Fruit fly (Drosophila melanogaster) whole organism, embryonic: ENCODE data around the gene Chd1.
A peak's percentile ranks its signal among the peaks of the same experiment; 100 is the strongest.

ENCODE experiments used
- B-H1 ChIP-seq: fragments of 200-800 bp; sonication (Bioruptor generic); IDR thresholded peaks from 3 replicates; pipeline ENCODE4 v1.3.6; 2022; ENCODE audit warnings: missing biosample characterization, missing genetic modification characterization
- Blimp-1 ChIP-seq: fragments of 200-800 bp; sonication (Bioruptor generic); optimal IDR thresholded peaks from 3 replicates; lab custom pipeline; 2018; ENCODE audit warnings: missing biosample characterization, missing genetic modification characterization, mild to moderate bottlenecking, moderate library complexity, missing genetic modification reagents
- CG10209 ChIP-seq: fragments of 200-800 bp; sonication (Bioruptor generic); optimal IDR thresholded peaks from 3 replicates; lab custom pipeline; 2017; ENCODE audit warnings: missing biosample characterization, mild to moderate bottlenecking, missing genetic modification characterization, missing genetic modification reagents
- CG10274 ChIP-seq: fragments of 200-800 bp; sonication (Bioruptor generic); optimal IDR thresholded peaks from 3 replicates; lab custom pipeline; 2017; ENCODE audit warnings: missing biosample characterization, mild to moderate bottlenecking, missing genetic modification characterization
- CG10366 ChIP-seq: fragments of 200-800 bp; sonication (Bioruptor generic); IDR thresholded peaks from 2 replicates; pipeline ENCODE4 v1.3.6; 2022; ENCODE audit warnings: missing biosample characterization, missing genetic modification characterization
- CG11695 ChIP-seq: fragments of 200-800 bp; sonication (Bioruptor generic); IDR thresholded peaks from 3 replicates; pipeline ENCODE4 v1.3.6; 2022; ENCODE audit warnings: missing biosample characterization, missing genetic modification characterization
- CG12659 ChIP-seq: fragments of 200-800 bp; sonication (Bioruptor generic); optimal IDR thresholded peaks from 3 replicates; lab custom pipeline; 2017; ENCODE audit warnings: mild to moderate bottlenecking, missing biosample characterization, missing genetic modification reagents, missing genetic modification characterization
- CG14710 ChIP-seq: fragments of 200-800 bp; sonication (Bioruptor generic); optimal IDR thresholded peaks from 3 replicates; lab custom pipeline; 2019; ENCODE audit warnings: missing biosample characterization, mild to moderate bottlenecking, missing genetic modification characterization, moderate library complexity
- CG15696 ChIP-seq: fragments of 200-800 bp; sonication (Bioruptor generic); optimal IDR thresholded peaks from 2 replicates; lab custom pipeline; 2019; ENCODE audit warnings: missing biosample characterization, mild to moderate bottlenecking, missing genetic modification characterization, moderate library complexity
- CG1792 ChIP-seq: fragments of 200-800 bp; sonication (Bioruptor generic); optimal IDR thresholded peaks from 2 replicates; lab custom pipeline; 2016; ENCODE audit warnings: missing biosample characterization, missing genetic modification characterization
- CG2120 ChIP-seq: fragments of 200-800 bp; sonication (Bioruptor generic); optimal IDR thresholded peaks from 3 replicates; lab custom pipeline; 2016; ENCODE audit warnings: missing biosample characterization, missing genetic modification characterization
- CG2129 ChIP-seq: fragments of 200-800 bp; sonication (Bioruptor generic); IDR thresholded peaks from 2 replicates; pipeline ENCODE4 v1.3.6; 2022; ENCODE audit warnings: missing biosample characterization, missing genetic modification characterization; ENCODE audit not compliant: partially characterized antibody
- CG30403 ChIP-seq: fragments of 200-800 bp; sonication (Bioruptor generic); optimal IDR thresholded peaks from 3 replicates; lab custom pipeline; 2016; ENCODE audit warnings: missing biosample characterization, missing genetic modification characterization
- CG30431 ChIP-seq: fragments of 200-800 bp; sonication (Bioruptor generic); optimal IDR thresholded peaks from 2 replicates; lab custom pipeline; 2017; ENCODE audit warnings: missing biosample characterization, missing genetic modification characterization
- CG3065 ChIP-seq: fragments of 200-800 bp; sonication (Bioruptor generic); optimal IDR thresholded peaks from 2 replicates; lab custom pipeline; 2016; ENCODE audit warnings: missing biosample characterization, missing genetic modification characterization
- CG33213 ChIP-seq: fragments of 200-800 bp; sonication (Bioruptor generic); optimal IDR thresholded peaks from 3 replicates; lab custom pipeline; 2016; ENCODE audit warnings: missing biosample characterization, missing genetic modification characterization
- CG7271 ChIP-seq: fragments of 200-800 bp; sonication (Bioruptor generic); optimal IDR thresholded peaks from 2 replicates; lab custom pipeline; 2018; ENCODE audit warnings: missing biosample characterization, mild to moderate bottlenecking, missing genetic modification characterization, moderate library complexity
- CG9797 ChIP-seq: fragments of 200-800 bp; sonication (Bioruptor generic); optimal IDR thresholded peaks from 3 replicates; lab custom pipeline; 2018; ENCODE audit warnings: missing biosample characterization, mild to moderate bottlenecking, missing genetic modification characterization
- CTCF ChIP-seq: fragments of 200-800 bp; sonication (Bioruptor generic); optimal IDR thresholded peaks from 2 replicates; lab custom pipeline; 2017; ENCODE audit warnings: missing biosample characterization, mild to moderate bottlenecking, missing genetic modification characterization, moderate library complexity
- D ChIP-seq, 2 experiments: fragments of 200-800 bp in 1 of 2; fragments of >200 bp in 1 of 2; sonication (Bioruptor generic) in 1 of 2; optimal IDR thresholded peaks; 2 replicates in 1 of 2; 3 replicates in 1 of 2; lab custom pipeline; 2017; ENCODE audit warnings: mild to moderate bottlenecking in 1 of 2, missing biosample characterization in 1 of 2, missing genetic modification characterization in 1 of 2, missing genetic modification reagents in 1 of 2
- Doc2 ChIP-seq: fragments of 200-800 bp; sonication (Bioruptor generic); IDR thresholded peaks from 2 replicates; pipeline ENCODE4 v1.3.6; 2022; ENCODE audit warnings: missing biosample characterization, missing genetic modification characterization
- Doc3 ChIP-seq: fragments of 200-800 bp; sonication (Bioruptor generic); IDR thresholded peaks from 3 replicates; pipeline ENCODE4 v1.3.6; 2022; ENCODE audit warnings: missing biosample characterization, missing genetic modification characterization; ENCODE audit not compliant: partially characterized antibody
- Ets97D ChIP-seq: fragments of 200-800 bp; sonication (Bioruptor generic); optimal IDR thresholded peaks from 3 replicates; lab custom pipeline; 2016; ENCODE audit warnings: missing biosample characterization, missing genetic modification characterization
- H2.0 ChIP-seq: fragments of 200-800 bp; sonication (Bioruptor generic); IDR thresholded peaks from 2 replicates; pipeline ENCODE4 v1.3.6; 2022; ENCODE audit warnings: missing biosample characterization, missing genetic modification characterization
- HmgD ChIP-seq: fragments of 200-800 bp; sonication (Bioruptor generic); optimal IDR thresholded peaks from 3 replicates; lab custom pipeline; 2016; ENCODE audit warnings: missing biosample characterization, missing genetic modification characterization
- Hmr ChIP-seq: fragments of 200-800 bp; sonication (Bioruptor generic); optimal IDR thresholded peaks from 3 replicates; lab custom pipeline; 2017; ENCODE audit warnings: mild to moderate bottlenecking, missing biosample characterization, missing genetic modification reagents, missing genetic modification characterization
- Hr78 ChIP-seq, 2 experiments: fragments of 200-800 bp in 1 of 2; fragments of >200 bp in 1 of 2; sonication (Bioruptor generic) in 1 of 2; optimal IDR thresholded peaks; 2 replicates each; lab custom pipeline; 2017 to 2019; ENCODE audit warnings: missing biosample characterization in 2 of 2, missing genetic modification characterization in 2 of 2, mild to moderate bottlenecking in 1 of 2, moderate library complexity in 1 of 2
- Jarid2 ChIP-seq: fragments of 200-800 bp; sonication (Bioruptor generic); optimal IDR thresholded peaks from 3 replicates; lab custom pipeline; 2017; ENCODE audit warnings: mild to moderate bottlenecking, missing biosample characterization, missing genetic modification reagents, missing genetic modification characterization
- Max ChIP-seq: fragments of 200-800 bp; sonication (Bioruptor generic); optimal IDR thresholded peaks from 2 replicates; lab custom pipeline; 2016; ENCODE audit warnings: missing biosample characterization, mild to moderate bottlenecking, missing genetic modification characterization
- NC2β ChIP-seq: fragments of 200-800 bp; sonication (Bioruptor generic); optimal IDR thresholded peaks from 2 replicates; lab custom pipeline; 2016; ENCODE audit warnings: missing biosample characterization, missing genetic modification characterization
- Neu2 ChIP-seq: fragments of 200-800 bp; sonication (Bioruptor generic); optimal IDR thresholded peaks from 3 replicates; lab custom pipeline; 2016; ENCODE audit warnings: missing biosample characterization, missing genetic modification characterization, borderline replicate concordance
- Nf-YC ChIP-seq: fragments of 200-800 bp; optimal IDR thresholded peaks from 3 replicates; lab custom pipeline; 2019; ENCODE audit warnings: missing biosample characterization, mild to moderate bottlenecking, missing genetic modification characterization, moderate library complexity
- Spps ChIP-seq: fragments of 200-800 bp; sonication (Bioruptor generic); optimal IDR thresholded peaks from 2 replicates; lab custom pipeline; 2018; ENCODE audit warnings: missing biosample characterization, mild to moderate bottlenecking, missing genetic modification characterization
- Sry-δ ChIP-seq: fragments of 200-800 bp; sonication (Bioruptor generic); optimal IDR thresholded peaks from 2 replicates; lab custom pipeline; 2016; ENCODE audit warnings: missing biosample characterization, missing genetic modification characterization
- az2 ChIP-seq: fragments of 200-800 bp; sonication (Bioruptor generic); optimal IDR thresholded peaks from 3 replicates; lab custom pipeline; 2016; ENCODE audit warnings: missing biosample characterization, missing genetic modification characterization
- dimm ChIP-seq: fragments of 200-800 bp; sonication (Bioruptor generic); IDR thresholded peaks from 2 replicates; pipeline ENCODE4 v1.3.6; 2022; ENCODE audit warnings: missing biosample characterization, missing genetic modification characterization
- dysf ChIP-seq: fragments of 200-800 bp; sonication (Bioruptor generic); IDR thresholded peaks from 3 replicates; pipeline ENCODE4 v1.3.6; 2022; ENCODE audit warnings: missing biosample characterization, missing genetic modification characterization
- ewg ChIP-seq: fragments of 200-800 bp; sonication (Bioruptor generic); optimal IDR thresholded peaks from 3 replicates; lab custom pipeline; 2017; ENCODE audit warnings: mild to moderate bottlenecking, missing biosample characterization, missing genetic modification reagents, missing genetic modification characterization
- eyg ChIP-seq: fragments of 200-800 bp; sonication (Bioruptor generic); optimal IDR thresholded peaks from 3 replicates; lab custom pipeline; 2016; ENCODE audit warnings: missing biosample characterization, missing genetic modification characterization
- fu2 ChIP-seq: fragments of 200-800 bp; sonication (Bioruptor generic); optimal IDR thresholded peaks from 2 replicates; lab custom pipeline; 2016; ENCODE audit warnings: missing biosample characterization, missing genetic modification characterization
- gt ChIP-seq: fragments of 200-800 bp; sonication (Bioruptor generic); IDR thresholded peaks from 2 replicates; pipeline ENCODE4 v1.3.6; 2022; ENCODE audit warnings: missing biosample characterization, missing genetic modification characterization
- kay ChIP-seq: fragments of 200-800 bp; sonication (Bioruptor generic); optimal IDR thresholded peaks from 2 replicates; lab custom pipeline; 2016; ENCODE audit warnings: missing biosample characterization, missing genetic modification characterization
- klu ChIP-seq: fragments of 200-800 bp; sonication (Bioruptor generic); IDR thresholded peaks from 2 replicates; pipeline ENCODE4 v1.3.6; 2022; ENCODE audit warnings: missing biosample characterization, missing genetic modification characterization
- lab ChIP-seq: fragments of 200-800 bp; sonication (Bioruptor generic); optimal IDR thresholded peaks from 3 replicates; lab custom pipeline; 2017; ENCODE audit warnings: missing biosample characterization, missing genetic modification characterization, mild to moderate bottlenecking, moderate library complexity, missing genetic modification reagents
- otp ChIP-seq: fragments of 200-800 bp; sonication (Bioruptor generic); IDR thresholded peaks from 3 replicates; pipeline ENCODE4, ENCODE4 v1.3.6; 2022; ENCODE audit warnings: missing biosample characterization, missing genetic modification characterization
- pita ChIP-seq: fragments of 200-800 bp; sonication (Bioruptor generic); optimal IDR thresholded peaks from 2 replicates; lab custom pipeline; 2017; ENCODE audit warnings: missing biosample characterization, mild to moderate bottlenecking, missing genetic modification characterization
- ro ChIP-seq: fragments of 200-800 bp; sonication (Bioruptor generic); IDR thresholded peaks from 2 replicates; pipeline ENCODE4 v1.3.6; 2022; ENCODE audit warnings: missing biosample characterization, missing genetic modification characterization
- tgo ChIP-seq: fragments of 200-800 bp; sonication (Bioruptor generic); IDR thresholded peaks from 3 replicates; pipeline ENCODE4 v1.3.6; 2022; ENCODE audit warnings: missing biosample characterization, missing genetic modification characterization
- tio ChIP-seq: fragments of 200-800 bp; sonication (Bioruptor generic); optimal IDR thresholded peaks from 2 replicates; lab custom pipeline; 2017; ENCODE audit warnings: missing biosample characterization, missing genetic modification characterization, inconsistent platforms
- twi ChIP-seq: fragments of 200-800 bp; optimal IDR thresholded peaks from 2 replicates; lab custom pipeline; 2019; ENCODE audit warnings: missing biosample characterization, mild to moderate bottlenecking, missing genetic modification characterization, moderate library complexity
- vfl ChIP-seq: fragments of 200-800 bp; sonication (Bioruptor generic); optimal IDR thresholded peaks from 2 replicates; lab custom pipeline; 2016; ENCODE audit warnings: missing biosample characterization, missing genetic modification characterization

Chd1 gene

DNA sequence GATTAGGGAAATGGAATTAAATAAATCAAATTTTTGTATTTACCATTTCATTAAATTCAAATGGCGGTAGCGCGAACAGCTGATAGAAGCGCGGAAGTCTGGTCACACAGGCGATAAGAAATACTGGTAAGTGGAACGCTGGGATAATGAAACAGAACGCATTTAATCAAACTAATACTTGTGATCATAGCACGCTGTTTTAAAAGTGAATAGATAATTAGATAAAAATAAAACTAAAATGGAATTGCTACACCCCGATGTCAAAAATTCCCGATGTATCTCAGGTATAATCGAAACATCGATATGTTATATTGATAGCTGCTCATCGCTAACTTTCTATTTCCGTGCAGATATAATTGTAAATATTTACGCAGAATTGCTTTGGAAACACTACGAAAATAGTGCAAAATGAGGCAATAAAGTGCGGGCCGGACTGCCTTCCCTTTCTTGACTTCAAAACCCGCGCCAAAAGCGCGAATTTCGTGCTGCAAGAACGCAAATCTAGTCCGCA, 5.2 kb upstream of the Chd1 start, which contains the start of the genes okr and CG3558 (continued):
- TF ChIP-seq CG33213 (GFP tag; lab: Kevin White, UChicago): peak; percentile 0
- TF ChIP-seq Max (GFP tag; lab: Kevin White, UChicago): no peak
- no peak for TF ChIP-seq CTCF (GFP tag; lab: Kevin White, UChicago)
- TF ChIP-seq NC2β (GFP tag; lab: Kevin White, UChicago): no peak
- peak; percentile 83 for TF ChIP-seq CG9797
- TF ChIP-seq CG14710: peak; percentile 59
- TF ChIP-seq vfl (GFP tag; lab: Kevin White, UChicago): no peak
- no peak for TF ChIP-seq pita (GFP tag; lab: Kevin White, UChicago)
- no peak for TF ChIP-seq D (optimal IDR thresholded peaks at IDR 0.05; lab: Kevin White, UChicago)
- TF ChIP-seq D (GFP tag; optimal IDR thresholded peaks at IDR 0.05; lab: Kevin White, UChicago): no peak
- TF ChIP-seq klu (GFP tag; lab: Robert Waterston, UW): no peak
- TF ChIP-seq HmgD (GFP tag; lab: Kevin White, UChicago): no peak
- TF ChIP-seq Jarid2 (GFP tag; lab: Kevin White, UChicago): no peak
- TF ChIP-seq Hmr: no peak
- no peak for TF ChIP-seq CG15696 (tag; lab: Kevin White, UChicago)
- no peak for TF ChIP-seq twi (tag; lab: Kevin White, UChicago)
- no peak for TF ChIP-seq otp (GFP tag; lab: Robert Waterston, UW)
- TF ChIP-seq CG1792 (GFP tag; lab: Kevin White, UChicago): no peak
- peak; percentile 23 for TF ChIP-seq CG2120
- TF ChIP-seq CG12659 (GFP tag; lab: Kevin White, UChicago): peak; percentile 18
- TF ChIP-seq tgo (GFP tag; lab: Robert Waterston, UW): no peak
- no peak for TF ChIP-seq ewg (GFP tag; lab: Kevin White, UChicago)
- no peak for TF ChIP-seq fu2 (GFP tag; lab: Kevin White, UChicago)
- TF ChIP-seq Blimp-1: peak; percentile 73
- no peak for TF ChIP-seq gt (GFP tag; lab: Robert Waterston, UW)
- no peak for TF ChIP-seq kay
- TF ChIP-seq lab (GFP tag; lab: Kevin White, UChicago): no peak
- no peak for TF ChIP-seq CG30403 (GFP tag; lab: Kevin White, UChicago)
- TF ChIP-seq dysf (GFP tag; lab: Robert Waterston, UW): no peak
- TF ChIP-seq dimm (GFP tag; lab: Robert Waterston, UW): no peak
- peak; percentile 86 for TF ChIP-seq Doc3 (GFP tag; lab: Robert Waterston, UW)
- no peak for TF ChIP-seq CG10274 (GFP tag; lab: Kevin White, UChicago)
- peak; percentile 89 for TF ChIP-seq Sry-δ
- no peak for TF ChIP-seq Spps (tag; lab: Kevin White, UChicago)
- no peak for TF ChIP-seq CG30431
- no peak for TF ChIP-seq B-H1 (GFP tag; lab: Robert Waterston, UW)
- TF ChIP-seq CG3065 (GFP tag; lab: Kevin White, UChicago): no peak
- peak; percentile 48 for TF ChIP-seq Ets97D (GFP tag; lab: Kevin White, UChicago)
- no peak for TF ChIP-seq CG10209 (GFP tag; lab: Kevin White, UChicago)
- TF ChIP-seq ro (GFP tag; lab: Robert Waterston, UW): no peak
- no peak for TF ChIP-seq Doc2
- TF ChIP-seq eyg (GFP tag; lab: Kevin White, UChicago): no peak
- TF ChIP-seq Hr78 (GFP tag; optimal IDR thresholded peaks at IDR 0.05; lab: Kevin White, UChicago): no peak
- TF ChIP-seq CG2129 (GFP tag; lab: Robert Waterston, UW): peak; percentile 77
- no peak for TF ChIP-seq az2
- no peak for TF ChIP-seq tio (GFP tag; lab: Kevin White, UChicago)
- TF ChIP-seq CG10366 (GFP tag; lab: Robert Waterston, UW): no peak
- no peak for TF ChIP-seq Neu2 (GFP tag; lab: Kevin White, UChicago)
- TF ChIP-seq H2.0 (GFP tag; lab: Robert Waterston, UW): no peak
- no peak for TF ChIP-seq CG11695 (GFP tag; lab: Robert Waterston, UW)
- TF ChIP-seq Nf-YC: no peak
- no peak for TF ChIP-seq CG7271 (tag; lab: Kevin White, UChicago)
